Worm (Caenorhabditis elegans) whole organism, early embryonic: Measurements from ENCODE around the gene clec-83.

Experiments used
- ama-1 ChIP-seq: fragments of 150-350 bp; optimal IDR thresholded peaks from 2 replicates; lab custom pipeline; 2014
- hmbx-1 ChIP-seq: sonication (generic microtip); optimal IDR thresholded peaks from 2 replicates; lab custom pipeline; 2016; ENCODE audit warnings: mild to moderate bottlenecking, missing genetic modification characterization, missing compliant biosample characterization
- hnd-1 ChIP-seq: sonication (generic microtip); optimal IDR thresholded peaks from 2 replicates; lab custom pipeline; 2016; ENCODE audit warnings: missing genetic modification characterization, missing compliant biosample characterization
- sea-1 ChIP-seq: fragments of 200-800 bp; sonication (Bioruptor generic); conservative IDR thresholded peaks from 2 replicates; pipeline ENCODE4 v1.3.6; 2022; ENCODE audit warnings: missing genetic modification characterization, missing compliant biosample characterization

- TF ChIP-seq hnd-1: no peak
- TF ChIP-seq ama-1 (lab: Kevin White, UChicago): no peak
- no peak for TF ChIP-seq sea-1 (GFP tag; lab: Robert Waterston, UW)
- no peak for TF ChIP-seq hmbx-1
Measured at ce11 chrIV:2793956-2794355, 47.3 kb downstream of the clec-83 start.
